Worm (Caenorhabditis elegans): Measurements from ENCODE around the gene C25F9.2.

DNA sequence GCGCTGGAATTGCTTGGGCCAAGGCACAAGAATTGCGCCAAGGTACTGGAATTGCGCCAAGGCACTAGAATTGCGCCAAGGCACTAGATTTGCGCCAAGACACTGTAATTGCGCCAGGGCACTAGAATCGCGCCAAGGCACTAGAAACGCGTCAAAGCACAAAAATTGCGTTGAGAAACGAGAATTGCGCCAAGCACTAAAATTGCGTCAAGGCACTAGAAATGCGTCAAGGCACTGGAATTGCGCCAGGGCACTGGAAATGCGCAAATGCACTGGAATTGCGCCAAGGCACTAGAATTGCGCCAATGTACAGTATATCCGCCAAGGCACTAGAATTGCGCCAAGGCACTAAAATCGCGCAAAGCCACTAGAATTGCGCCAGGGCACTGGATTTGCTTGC lies 49.5 kb upstream of the C25F9.2 start:
- TF ChIP-seq nhr-77 (tag; optimal IDR thresholded peaks at IDR 0.05) (no peak), mdl-1 (tag; optimal IDR thresholded peaks at IDR 0.05) (no peak), pha-4 (tag; optimal IDR thresholded peaks at IDR 0.05) (no peak), ama-1 (optimal IDR thresholded peaks at IDR 0.05) (no peak), lin-15B (tag; optimal IDR thresholded peaks at IDR 0.05) (no peak), ceh-82 (tag; optimal IDR thresholded peaks at IDR 0.05) (no peak), ztf-4 (tag; optimal IDR thresholded peaks at IDR 0.05) (no peak), skn-1 (tag; optimal IDR thresholded peaks at IDR 0.05) (no peak), zag-1 (tag; optimal IDR thresholded peaks at IDR 0.05) (no peak), snpc-4 (tag; optimal IDR thresholded peaks at IDR 0.05) (no peak), aly-2 (tag; optimal IDR thresholded peaks at IDR 0.05) (no peak), fkh-10 (GFP tag; optimal IDR thresholded peaks at IDR 0.05) (no peak), nhr-23 (tag; optimal IDR thresholded peaks at IDR 0.05) (no peak)

Measured in whole organism, L3 larva.